Worm (Caenorhabditis elegans): Measurements from ENCODE around the gene R74.8.

ce11 chrIII:4205751-4206327 lies at the start of gene R74.8:
- TF ChIP-seq ama-1 (optimal IDR thresholded peaks at IDR 0.05): no peak
- TF ChIP-seq hmbx-1 (tag; optimal IDR thresholded peaks at IDR 0.05): no peak

Measured in whole organism, early embryonic.